Worm (Caenorhabditis elegans) whole organism, L4 larva: ENCODE data around the gene acs-20.

Source experiments
- D1046.2 ChIP-seq: fragments of 200-800 bp; sonication (Bioruptor generic); IDR thresholded peaks from 2 replicates; pipeline ENCODE4 v1.3.6; 2022; ENCODE audit warnings: missing genetic modification characterization, missing compliant biosample characterization
- F37D6.2 ChIP-seq: sonication (generic microtip); optimal IDR thresholded peaks from 2 replicates; lab custom pipeline; 2016; ENCODE audit warnings: mild to moderate bottlenecking, missing genetic modification characterization, missing compliant biosample characterization
- F44E2.7 ChIP-seq: fragments of 200-800 bp; sonication (Bioruptor generic); IDR thresholded peaks from 2 replicates; pipeline ENCODE4 v2.1.2; 2022; ENCODE audit warnings: missing genetic modification characterization, missing compliant biosample characterization
- R02D3.7 ChIP-seq: fragments of 150-350 bp; sonication (generic microtip); optimal IDR thresholded peaks from 3 replicates; lab custom pipeline; 2014; ENCODE audit warnings: missing biosample characterization, missing genetic modification characterization
- T26A8.4 ChIP-seq: fragments of 200-800 bp; sonication (Bioruptor generic); IDR thresholded peaks from 2 replicates; pipeline ENCODE4 v1.3.6; 2022; ENCODE audit warnings: missing genetic modification characterization, missing compliant biosample characterization
- Y105C5A.15 ChIP-seq: fragments of 200-800 bp; sonication (Bioruptor generic); IDR thresholded peaks from 2 replicates; pipeline ENCODE4 v1.3.6; 2022; ENCODE audit warnings: missing genetic modification characterization, missing compliant biosample characterization
- Y5F2A.4 ChIP-seq: fragments of 200-800 bp; sonication (Bioruptor generic); optimal IDR thresholded peaks from 2 replicates; lab custom pipeline; 2018; ENCODE audit warnings: mild to moderate bottlenecking, missing genetic modification characterization, missing compliant biosample characterization
- ZK337.2 ChIP-seq: fragments of 200-800 bp; sonication (Bioruptor generic); IDR thresholded peaks from 2 replicates; pipeline ENCODE4 v1.3.6; 2022; ENCODE audit warnings: missing genetic modification reagents, missing genetic modification characterization, missing compliant biosample characterization
- ama-1 ChIP-seq: fragments of 150-350 bp; optimal IDR thresholded peaks from 2 replicates; lab custom pipeline; 2014; ENCODE audit warnings: inconsistent platforms, mixed read lengths
- arid-1 ChIP-seq: fragments of 200-800 bp; sonication (Bioruptor generic); conservative IDR thresholded peaks from 2 replicates; pipeline ENCODE4 v1.3.6; 2022; ENCODE audit warnings: missing genetic modification reagents, missing genetic modification characterization, missing compliant biosample characterization
- ceh-44 ChIP-seq: fragments of 200-800 bp; sonication (Bioruptor generic); IDR thresholded peaks from 2 replicates; pipeline ENCODE4 v1.3.6; 2022; ENCODE audit warnings: missing genetic modification reagents, missing genetic modification characterization, missing compliant biosample characterization
- ceh-62 ChIP-seq: sonication (generic microtip); optimal IDR thresholded peaks from 2 replicates; lab custom pipeline; 2017; ENCODE audit warnings: missing biosample characterization, missing genetic modification characterization
- ceh-82 ChIP-seq: sonication (generic microtip); optimal IDR thresholded peaks from 2 replicates; lab custom pipeline; 2017; ENCODE audit warnings: missing biosample characterization, missing genetic modification characterization
- cey-2 ChIP-seq: sonication (generic microtip); optimal IDR thresholded peaks from 3 replicates; lab custom pipeline; 2017; ENCODE audit warnings: missing genetic modification characterization, mild to moderate bottlenecking, missing compliant biosample characterization, antibody characterized with exemption, borderline replicate concordance; ENCODE audit not compliant: insufficient read depth
- ctbp-1 ChIP-seq: fragments of 200-800 bp; sonication (Bioruptor generic); IDR thresholded peaks from 2 replicates; pipeline ENCODE4 v1.3.6; 2022; ENCODE audit warnings: missing genetic modification reagents, missing genetic modification characterization, missing compliant biosample characterization
- daf-12 ChIP-seq: fragments of 150-350 bp; optimal IDR thresholded peaks from 2 replicates; lab custom pipeline; 2014; ENCODE audit warnings: missing biosample characterization, missing genetic modification reagents, missing genetic modification characterization
- daf-8 ChIP-seq: fragments of 200-800 bp; sonication (Bioruptor generic); IDR thresholded peaks from 2 replicates; pipeline ENCODE4 v1.3.6; 2022; ENCODE audit warnings: missing genetic modification characterization, missing compliant biosample characterization
- dpl-1 ChIP-seq: fragments of 150-350 bp; optimal IDR thresholded peaks from 2 replicates; lab custom pipeline; 2014; ENCODE audit warnings: missing biosample characterization, missing genetic modification reagents, missing genetic modification characterization
- dve-1 ChIP-seq: sonication (generic microtip); optimal IDR thresholded peaks from 2 replicates; lab custom pipeline; 2017; ENCODE audit warnings: antibody characterized with exemption, mild to moderate bottlenecking, missing genetic modification characterization, missing compliant biosample characterization; ENCODE audit not compliant: insufficient read depth
- egl-27 ChIP-seq: sonication (generic microtip); optimal IDR thresholded peaks from 3 replicates; lab custom pipeline; 2017; ENCODE audit warnings: missing biosample characterization, missing genetic modification reagents, missing genetic modification characterization
- fos-1 ChIP-seq: fragments of 150-350 bp; optimal IDR thresholded peaks from 2 replicates; lab custom pipeline; 2014; ENCODE audit warnings: missing biosample characterization, missing genetic modification characterization
- gei-8 ChIP-seq: fragments of 200-800 bp; sonication (Bioruptor generic); optimal IDR thresholded peaks from 2 replicates; lab custom pipeline; 2018; ENCODE audit warnings: mild to moderate bottlenecking, missing genetic modification characterization, missing compliant biosample characterization
- hif-1 ChIP-seq, 2 experiments: sonication (generic microtip); optimal IDR thresholded peaks; 2 replicates each; lab custom pipeline; 2016 to 2017; ENCODE audit warnings: missing compliant biosample characterization in 2 of 2, missing genetic modification characterization in 2 of 2, missing genetic modification reagents in 2 of 2, missing genotype in 2 of 2, mild to moderate bottlenecking in 1 of 2
- hlh-11 ChIP-seq: fragments of 200-800 bp; sonication (Bioruptor generic); optimal IDR thresholded peaks from 2 replicates; lab custom pipeline; 2018; ENCODE audit warnings: mild to moderate bottlenecking, missing genetic modification characterization, missing compliant biosample characterization
- jun-1 ChIP-seq: fragments of 150-350 bp; optimal IDR thresholded peaks from 2 replicates; lab custom pipeline; 2014; ENCODE audit warnings: missing biosample characterization, missing genetic modification reagents, missing genetic modification characterization
- lin-29 ChIP-seq: fragments of 200-800 bp; sonication (Bioruptor generic); IDR thresholded peaks from 2 replicates; pipeline ENCODE4 v1.3.6; 2022; ENCODE audit warnings: missing genetic modification reagents, missing genetic modification characterization, missing compliant biosample characterization
- lir-3 ChIP-seq: sonication (generic microtip); optimal IDR thresholded peaks from 2 replicates; lab custom pipeline; 2016; ENCODE audit warnings: mild to moderate bottlenecking, missing genetic modification characterization, missing compliant biosample characterization
- madf-5 ChIP-seq, 2 experiments: fragments of 200-800 bp; sonication (Bioruptor generic); IDR thresholded peaks; 2 replicates each; pipeline ENCODE4 v1.3.6; 2022; ENCODE audit warnings: missing compliant biosample characterization in 2 of 2, missing genetic modification characterization in 2 of 2
- madf-9 ChIP-seq: fragments of 200-800 bp; sonication (Bioruptor generic); conservative IDR thresholded peaks from 2 replicates; pipeline ENCODE4 v1.3.6; 2022; ENCODE audit warnings: missing genetic modification reagents, missing genetic modification characterization, missing compliant biosample characterization
- mdt-29 ChIP-seq: fragments of 200-800 bp; sonication (Bioruptor generic); IDR thresholded peaks from 2 replicates; pipeline ENCODE4 v1.3.6; 2022; ENCODE audit warnings: missing genetic modification reagents, missing genetic modification characterization, missing compliant biosample characterization
- mep-1 ChIP-seq: fragments of 150-350 bp; sonication (generic microtip); optimal IDR thresholded peaks from 3 replicates; lab custom pipeline; 2014; ENCODE audit warnings: missing biosample characterization, missing genetic modification characterization
- nhr-11 ChIP-seq: fragments of 150-350 bp; optimal IDR thresholded peaks from 2 replicates; lab custom pipeline; 2014; ENCODE audit warnings: missing biosample characterization, missing genetic modification characterization
- nhr-237 ChIP-seq: sonication (generic microtip); optimal IDR thresholded peaks from 2 replicates; lab custom pipeline; 2017; ENCODE audit warnings: missing biosample characterization, missing genetic modification characterization
- nhr-48 ChIP-seq: sonication (generic microtip); optimal IDR thresholded peaks from 2 replicates; lab custom pipeline; 2016; ENCODE audit warnings: mild to moderate bottlenecking, missing genetic modification characterization, missing compliant biosample characterization
- nhr-76 ChIP-seq: fragments of 150-350 bp; optimal IDR thresholded peaks from 2 replicates; lab custom pipeline; 2014; ENCODE audit warnings: missing biosample characterization, missing genetic modification characterization
- nhr-77 ChIP-seq: fragments of 150-350 bp; optimal IDR thresholded peaks from 2 replicates; lab custom pipeline; 2014; ENCODE audit warnings: missing biosample characterization, missing genetic modification characterization
- pha-4 ChIP-seq, 2 experiments: fragments of 150-350 bp in 1 of 2; fragments of 200-800 bp in 1 of 2; sonication (Bioruptor generic) in 1 of 2; IDR thresholded peaks in 1 of 2; optimal IDR thresholded peaks in 1 of 2; 2 replicates each; pipeline versions ENCODE4 v1.3.6 to Lab custom; 2014 to 2022; ENCODE audit warnings: missing genetic modification characterization in 2 of 2, missing genetic modification reagents in 2 of 2, missing biosample characterization in 1 of 2, missing compliant biosample characterization in 1 of 2
- php-3 ChIP-seq: fragments of 200-800 bp; sonication (Bioruptor generic); IDR thresholded peaks from 2 replicates; pipeline ENCODE4 v1.3.6; 2022; ENCODE audit warnings: missing genetic modification reagents, missing genetic modification characterization, missing compliant biosample characterization
- saeg-2 ChIP-seq: fragments of 200-800 bp; sonication (Bioruptor generic); IDR thresholded peaks from 2 replicates; pipeline ENCODE4 v1.3.6; 2022; ENCODE audit warnings: missing genetic modification reagents, missing genetic modification characterization, missing compliant biosample characterization
- set-16 ChIP-seq: fragments of 200-800 bp; sonication (Bioruptor generic); IDR thresholded peaks from 2 replicates; pipeline ENCODE4 v1.3.6; 2022; ENCODE audit warnings: missing genetic modification reagents, missing genetic modification characterization, missing compliant biosample characterization
- snpc-1.2 ChIP-seq: fragments of 200-800 bp; sonication (Bioruptor generic); IDR thresholded peaks from 2 replicates; pipeline ENCODE4 v1.3.6; 2022; ENCODE audit warnings: missing genetic modification reagents, missing genetic modification characterization, missing compliant biosample characterization
- snpc-4 ChIP-seq: fragments of 150-350 bp; optimal IDR thresholded peaks from 2 replicates; lab custom pipeline; 2014; ENCODE audit warnings: missing biosample characterization, missing genetic modification characterization
- spr-3 ChIP-seq: fragments of 200-800 bp; sonication (Bioruptor generic); optimal IDR thresholded peaks from 2 replicates; lab custom pipeline; 2018; ENCODE audit warnings: mild to moderate bottlenecking, missing genetic modification characterization, missing compliant biosample characterization
- tag-97 ChIP-seq: fragments of 200-800 bp; sonication (Bioruptor generic); IDR thresholded peaks from 2 replicates; pipeline ENCODE4 v1.3.6; 2022; ENCODE audit warnings: missing genetic modification characterization, missing compliant biosample characterization
- unc-130 ChIP-seq: sonication (generic microtip); optimal IDR thresholded peaks from 2 replicates; lab custom pipeline; 2016; ENCODE audit warnings: missing genetic modification reagents, missing genetic modification characterization, missing compliant biosample characterization
- unc-39 ChIP-seq: sonication (generic microtip); optimal IDR thresholded peaks from 2 replicates; lab custom pipeline; 2017; ENCODE audit warnings: missing biosample characterization, missing genetic modification characterization
- vab-7 ChIP-seq: fragments of 200-800 bp; sonication (Bioruptor generic); IDR thresholded peaks from 2 replicates; pipeline ENCODE4 v1.3.6; 2022; ENCODE audit warnings: missing genetic modification reagents, missing genetic modification characterization, missing compliant biosample characterization
- zag-1 ChIP-seq: fragments of 150-350 bp; optimal IDR thresholded peaks from 2 replicates; lab custom pipeline; 2014; ENCODE audit warnings: missing biosample characterization, missing genetic modification characterization
- zip-11 ChIP-seq: fragments of 200-800 bp; sonication (Bioruptor generic); IDR thresholded peaks from 2 replicates; pipeline ENCODE4 v1.3.6; 2022; ENCODE audit warnings: missing genetic modification characterization, missing compliant biosample characterization

acs-20 gene

DNA sequence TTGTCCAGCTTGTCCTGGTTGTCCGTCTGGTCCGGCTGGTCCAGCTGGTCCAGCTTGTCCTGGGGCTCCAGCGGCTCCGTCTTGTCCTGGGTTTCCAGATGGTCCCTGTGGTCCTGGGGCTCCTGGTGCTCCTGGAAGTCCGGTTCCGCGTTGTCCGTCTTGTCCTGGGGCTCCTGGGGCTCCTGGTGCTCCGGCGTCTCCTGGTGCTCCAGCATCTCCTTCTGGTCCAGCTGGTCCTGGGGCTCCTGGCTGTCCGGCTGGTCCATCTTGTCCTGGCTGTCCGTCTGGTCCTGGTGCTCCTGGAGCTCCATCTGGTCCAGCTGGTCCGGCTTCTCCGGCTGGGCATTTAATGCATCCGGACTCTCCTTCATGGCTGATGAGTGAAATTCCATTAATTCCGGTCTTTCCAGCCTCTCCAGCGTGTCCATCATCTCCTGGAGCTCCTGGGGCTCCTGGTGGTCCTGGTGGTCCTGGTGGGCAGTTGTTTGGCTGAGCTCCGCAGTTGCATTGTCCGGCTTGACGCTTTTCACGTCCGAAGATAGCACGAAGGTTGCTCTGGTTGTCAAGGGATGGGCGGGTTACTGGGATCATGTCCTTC lies 29.3 kb upstream of the acs-20 start:
- TF ChIP-seq madf-9 (GFP tag; lab: Robert Waterston, UW) (no peak), php-3 (GFP tag; lab: Robert Waterston, UW) (0 out of 2 replicates have a peak, but pooled peaks have one; percentile 13), Y105C5A.15 (GFP tag; lab: Robert Waterston, UW) (no peak), ceh-44 (GFP tag; lab: Robert Waterston, UW) (no peak), nhr-11 (tag; lab: Kevin White, UChicago) (no peak), vab-7 (GFP tag; lab: Robert Waterston, UW) (no peak), lir-3 (no peak), lin-29 (GFP tag; lab: Robert Waterston, UW) (0 out of 2 replicates have a peak, but pooled peaks have one; percentile 17), cey-2 (no peak), daf-8 (no peak), ceh-82 (tag; lab: Kevin White, UChicago) (no peak), nhr-76 (no peak), Y5F2A.4 (GFP tag; lab: Kevin White, UChicago) (no peak), zip-11 (GFP tag; lab: Robert Waterston, UW) (no peak), saeg-2 (GFP tag; lab: Robert Waterston, UW) (0 out of 2 replicates have a peak, but pooled peaks have one; percentile 36), nhr-77 (tag; lab: Kevin White, UChicago) (no peak), pha-4 (GFP tag; IDR thresholded peaks at IDR 0.05; lab: Robert Waterston, UW) (no peak; the same call in 1 of the 2 replicates), pha-4 (tag; optimal IDR thresholded peaks at IDR 0.05; lab: Kevin White, UChicago) (no peak), unc-39 (tag; lab: Kevin White, UChicago) (no peak), mep-1 (tag; lab: Kevin White, UChicago) (no peak), unc-130 (no peak), hif-1 (tag; optimal IDR thresholded peaks at IDR 0.05; lab: Kevin White, UChicago) (no peak), ZK337.2 (GFP tag; lab: Robert Waterston, UW) (no peak), gei-8 (no peak), F37D6.2 (tag; lab: Kevin White, UChicago) (no peak), T26A8.4 (GFP tag; lab: Robert Waterston, UW) (peak; percentile 47; the same call in 1 of the 2 replicates), nhr-48 (tag; lab: Kevin White, UChicago) (no peak), dpl-1 (GFP tag; lab: Kevin White, UChicago) (no peak), R02D3.7 (tag; lab: Kevin White, UChicago) (no peak), snpc-1.2 (GFP tag; lab: Robert Waterston, UW) (0 out of 2 replicates have a peak, but pooled peaks have one; percentile 5), nhr-237 (tag; lab: Kevin White, UChicago) (no peak), ctbp-1 (GFP tag; lab: Robert Waterston, UW) (no peak), arid-1 (GFP tag; lab: Robert Waterston, UW) (no peak), madf-5 (GFP tag; IDR thresholded peaks at IDR 0.05; lab: Robert Waterston, UW) (peak in 1 of 2 experiments; percentile 99; a peak in 2 of 4 replicates), ama-1 (lab: Kevin White, UChicago) (no peak), mdt-29 (GFP tag; lab: Robert Waterston, UW) (no peak), F44E2.7 (GFP tag; lab: Robert Waterston, UW) (0 out of 2 replicates have a peak, but pooled peaks have one; percentile 32), daf-12 (tag; lab: Kevin White, UChicago) (no peak), snpc-4 (tag; lab: Kevin White, UChicago) (no peak), jun-1 (no peak), dve-1 (no peak), ceh-62 (no peak), spr-3 (GFP tag; lab: Kevin White, UChicago) (no peak), set-16 (GFP tag; lab: Robert Waterston, UW) (peak; percentile 99), D1046.2 (GFP tag; lab: Robert Waterston, UW) (no peak), zag-1 (tag; lab: Kevin White, UChicago) (no peak), tag-97 (GFP tag; lab: Robert Waterston, UW) (no peak), egl-27 (no peak), hlh-11 (peak; percentile 49), fos-1 (tag; lab: Kevin White, UChicago) (no peak)
- TF ChIP-seq, all 104 proteins: peak for 9
